Worm (Caenorhabditis elegans): ENCODE measurements around the gene srsx-8.

Gene srsx-8

DNA sequence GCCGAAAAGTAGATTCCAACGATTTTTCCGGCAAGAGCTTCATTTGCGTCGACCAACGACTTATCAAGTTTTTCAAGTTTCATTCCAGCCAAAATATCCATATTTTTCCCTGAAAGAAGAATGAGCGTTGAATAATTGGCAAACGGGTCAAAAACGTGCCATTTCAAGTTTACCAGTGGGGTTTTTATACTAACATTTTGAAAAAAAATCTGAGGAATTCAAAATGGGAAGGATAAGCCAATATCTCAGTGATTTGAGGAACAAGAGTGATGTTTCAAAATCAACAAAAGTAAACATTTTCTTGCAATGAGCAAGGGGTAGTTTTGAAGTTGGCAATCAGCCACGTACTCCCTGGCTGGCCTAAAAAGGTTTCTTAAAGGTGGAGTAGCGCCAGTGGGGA is 18.6 kb downstream of the srsx-8 start, which contains the start of gene trx-5:
trx-5 (minus strand) TSS at position 101 of the 400 bp plus-strand sequence.
- TF ChIP-seq lin-13 (GFP tag; optimal IDR thresholded peaks at IDR 0.05) = no peak
- TF ChIP-seq nhr-76 (tag; optimal IDR thresholded peaks at IDR 0.05) = no peak
- TF ChIP-seq R02D3.7 (tag; optimal IDR thresholded peaks at IDR 0.05) = no peak
- TF ChIP-seq snpc-4 (tag; optimal IDR thresholded peaks at IDR 0.05) = no peak
- no peak for TF ChIP-seq lin-39 (tag; optimal IDR thresholded peaks at IDR 0.05)
- no peak for TF ChIP-seq unc-62 (GFP tag; optimal IDR thresholded peaks at IDR 0.05 in 1 of 2)
- TF ChIP-seq unc-62 (tag; optimal IDR thresholded peaks at IDR 0.05) = no peak
- no peak for TF ChIP-seq lin-15B (tag; optimal IDR thresholded peaks at IDR 0.05)

DNA sequence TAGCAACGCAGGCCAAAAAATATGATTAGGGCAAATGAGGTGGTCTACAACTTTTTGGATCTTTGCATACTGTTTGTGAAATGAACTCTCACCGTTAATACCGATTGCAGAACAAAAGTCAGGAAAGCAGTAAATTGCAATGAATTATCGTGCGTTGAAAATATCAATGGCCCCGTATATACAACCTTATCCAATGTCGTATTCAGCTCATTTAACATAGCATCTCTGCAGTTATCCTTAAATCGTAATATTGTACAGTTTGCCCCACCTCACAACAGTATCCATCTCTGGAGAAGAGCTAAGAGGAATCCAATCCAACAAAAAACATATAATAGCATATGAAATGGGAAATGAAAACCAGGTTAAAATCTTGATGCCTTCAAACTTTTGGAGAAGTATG is 20.4 kb downstream of the srsx-8 start:
- TF ChIP-seq saeg-2 (GFP tag; IDR thresholded peaks at IDR 0.05) = no peak
- TF ChIP-seq unc-62 (GFP tag; optimal IDR thresholded peaks at IDR 0.05 in 1 of 2) = peak in 1 of 2 experiments; percentile 93
- TF ChIP-seq unc-62 (tag; optimal IDR thresholded peaks at IDR 0.05) = no peak

- TF ChIP-seq mxl-3 (GFP tag; optimal IDR thresholded peaks at IDR 0.05) = no peak
These were observed 21.7 kb downstream of the srsx-8 start, which contains the start of gene K02H11.4 for ce11 chrV:1531159-1531558. Gene K02H11.4 (minus strand): TSS chrV:1531259.

- no peak for TF ChIP-seq nhr-11 (tag; optimal IDR thresholded peaks at IDR 0.05)
- TF ChIP-seq mes-2 (tag; optimal IDR thresholded peaks at IDR 0.05; ENCODE audit: poor library complexity, severe bottlenecking) = no peak
- TF ChIP-seq arid-1 (GFP tag; conservative IDR thresholded peaks at IDR 0.05) = no peak
- no peak for TF ChIP-seq cey-2 (tag; optimal IDR thresholded peaks at IDR 0.05; ENCODE audit: borderline replicate concordance, insufficient read depth)
- TF ChIP-seq dve-1 (tag; optimal IDR thresholded peaks at IDR 0.05; ENCODE audit: insufficient read depth) = no peak
- TF ChIP-seq lin-29 (GFP tag; IDR thresholded peaks at IDR 0.05) = no peak
- no peak for TF ChIP-seq unc-130 (GFP tag; optimal IDR thresholded peaks at IDR 0.05)
- no peak for TF ChIP-seq tag-97 (GFP tag; IDR thresholded peaks at IDR 0.05)
These were observed 24.9 kb downstream of the srsx-8 start, which contains the start of gene str-236 for ce11 chrV:1527985-1528384. Gene str-236 (minus strand): TSS chrV:1528085.

DNA sequence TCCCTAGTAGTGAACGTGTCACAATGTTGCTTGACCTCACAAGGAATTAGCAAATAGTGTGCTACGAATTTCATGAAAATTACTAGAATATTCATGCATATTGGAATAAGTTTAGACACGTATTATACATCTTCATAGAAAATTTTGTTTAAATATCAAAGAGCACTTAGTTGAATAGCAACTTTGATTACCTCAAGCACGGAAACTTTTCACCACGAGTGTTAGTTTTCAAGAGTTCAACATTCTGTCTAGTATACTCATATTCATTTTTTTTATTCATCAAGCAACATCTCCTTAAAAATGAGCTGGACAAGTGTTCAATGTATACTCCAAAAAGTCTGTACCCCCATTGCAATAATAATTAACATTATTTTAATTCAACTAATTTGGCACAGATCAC is 30.4 kb downstream of the srsx-8 start, which contains the start of gene str-243:
str-243 (plus strand) TSS at position 301 of the 400 bp plus-strand sequence.
- TF ChIP-seq ceh-82 (tag; optimal IDR thresholded peaks at IDR 0.05) (no peak), lin-15B (tag; optimal IDR thresholded peaks at IDR 0.05) (no peak), mdt-29 (GFP tag; IDR thresholded peaks at IDR 0.05) (no peak), F44E2.7 (GFP tag; IDR thresholded peaks at IDR 0.05) (no peak), nhr-76 (tag; optimal IDR thresholded peaks at IDR 0.05) (no peak), dve-1 (tag; optimal IDR thresholded peaks at IDR 0.05; ENCODE audit: insufficient read depth) (no peak), aly-2 (tag; optimal IDR thresholded peaks at IDR 0.05) (no peak), rbr-2 (tag; optimal IDR thresholded peaks at IDR 0.05) (no peak), R02D3.7 (tag; optimal IDR thresholded peaks at IDR 0.05) (no peak), Y75B8A.6 (GFP tag; IDR thresholded peaks at IDR 0.05) (no peak), lir-3 (tag; optimal IDR thresholded peaks at IDR 0.05) (no peak)

DNA sequence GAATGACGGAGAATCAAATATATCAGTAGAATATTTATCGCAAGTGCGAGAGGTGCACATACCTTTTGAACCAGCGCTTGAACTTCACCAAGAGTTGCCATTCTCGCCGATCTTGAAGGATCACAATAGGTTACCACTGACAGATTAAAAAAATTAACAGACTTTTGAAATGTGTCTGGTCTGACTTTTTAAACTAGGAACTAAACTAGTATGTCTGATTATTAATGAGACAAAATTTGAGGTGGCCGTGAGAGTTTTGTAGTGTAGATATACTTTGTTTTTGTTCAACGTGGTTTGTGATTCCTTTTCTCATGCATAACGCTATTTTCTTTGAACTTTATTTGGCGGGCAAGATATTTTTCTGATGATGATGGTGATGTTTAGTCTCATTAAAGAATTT is 31.1 kb downstream of the srsx-8 start, which contains the start of gene str-240:
str-240 (minus strand) TSS at position 101 of the 400 bp plus-strand sequence.
- TF ChIP-seq unc-62 (GFP tag; optimal IDR thresholded peaks at IDR 0.05 in 1 of 2) = no peak
- TF ChIP-seq unc-62 (tag; optimal IDR thresholded peaks at IDR 0.05) = no peak
- TF ChIP-seq nhr-6 (tag; optimal IDR thresholded peaks at IDR 0.05) = no peak
- no peak for TF ChIP-seq dmd-6 (GFP tag; IDR thresholded peaks at IDR 0.05)
- no peak for TF ChIP-seq zag-1 (tag; optimal IDR thresholded peaks at IDR 0.05)
- TF ChIP-seq mdt-29 (GFP tag; IDR thresholded peaks at IDR 0.05) = no peak
- TF ChIP-seq unc-130 (GFP tag; optimal IDR thresholded peaks at IDR 0.05) = no peak
- no peak for TF ChIP-seq gei-8 (GFP tag; optimal IDR thresholded peaks at IDR 0.05)
- no peak for TF ChIP-seq dve-1 (tag; optimal IDR thresholded peaks at IDR 0.05; ENCODE audit: insufficient read depth)
- TF ChIP-seq daf-16 (GFP tag; optimal IDR thresholded peaks at IDR 0.05) = no peak
- no peak for TF ChIP-seq daf-16 (tag; optimal IDR thresholded peaks at IDR 0.05)
- no peak for TF ChIP-seq snpc-4 (tag; optimal IDR thresholded peaks at IDR 0.05)
- TF ChIP-seq T20F7.1 (GFP tag; optimal IDR thresholded peaks at IDR 0.05) = no peak
- TF ChIP-seq rbr-2 (tag; optimal IDR thresholded peaks at IDR 0.05) = no peak
- TF ChIP-seq R02D3.7 (tag; optimal IDR thresholded peaks at IDR 0.05) = no peak
- TF ChIP-seq egl-43 (GFP tag; IDR thresholded peaks at IDR 0.05) = no peak
- no peak for TF ChIP-seq lsy-2 (tag; optimal IDR thresholded peaks at IDR 0.05)
- TF ChIP-seq hlh-11 (tag; optimal IDR thresholded peaks at IDR 0.05) = no peak
- TF ChIP-seq php-3 (GFP tag; IDR thresholded peaks at IDR 0.05) = no peak
- TF ChIP-seq F26F4.8 (GFP tag; conservative IDR thresholded peaks at IDR 0.05) = no peak
- TF ChIP-seq nhr-28 (tag; optimal IDR thresholded peaks at IDR 0.05) = no peak
